Worm (Caenorhabditis elegans) whole organism, L4 larva: ENCODE results near the gene lron-2.

ENCODE experiments used
- F10B5.3 ChIP-seq: sonication (generic microtip); optimal IDR thresholded peaks from 2 replicates; lab custom pipeline; 2016; ENCODE audit warnings: mild to moderate bottlenecking, missing genetic modification characterization, missing compliant biosample characterization
- R02D3.7 ChIP-seq: fragments of 150-350 bp; sonication (generic microtip); optimal IDR thresholded peaks from 3 replicates; lab custom pipeline; 2014; ENCODE audit warnings: missing biosample characterization, missing genetic modification characterization
- T20F7.1 ChIP-seq: fragments of 200-800 bp; sonication (Bioruptor generic); optimal IDR thresholded peaks from 2 replicates; lab custom pipeline; 2018; ENCODE audit warnings: mild to moderate bottlenecking, missing genetic modification characterization, missing compliant biosample characterization
- aly-2 ChIP-seq: sonication (generic microtip); optimal IDR thresholded peaks from 2 replicates; lab custom pipeline; 2018; ENCODE audit warnings: missing biosample characterization, missing genetic modification characterization
- ceh-28 ChIP-seq: fragments of 150-350 bp; optimal IDR thresholded peaks from 2 replicates; lab custom pipeline; 2014; ENCODE audit warnings: missing biosample characterization, missing genetic modification reagents, missing genetic modification characterization
- ceh-62 ChIP-seq: sonication (generic microtip); optimal IDR thresholded peaks from 2 replicates; lab custom pipeline; 2017; ENCODE audit warnings: missing biosample characterization, missing genetic modification characterization
- dmd-6 ChIP-seq: fragments of 200-800 bp; sonication (Bioruptor generic); IDR thresholded peaks from 2 replicates; pipeline ENCODE4 v1.3.6; 2022; ENCODE audit warnings: missing genetic modification reagents, missing genetic modification characterization, missing compliant biosample characterization
- dpl-1 ChIP-seq: fragments of 150-350 bp; optimal IDR thresholded peaks from 2 replicates; lab custom pipeline; 2014; ENCODE audit warnings: missing biosample characterization, missing genetic modification reagents, missing genetic modification characterization
- dve-1 ChIP-seq: sonication (generic microtip); optimal IDR thresholded peaks from 2 replicates; lab custom pipeline; 2017; ENCODE audit warnings: antibody characterized with exemption, mild to moderate bottlenecking, missing genetic modification characterization, missing compliant biosample characterization; ENCODE audit not compliant: insufficient read depth
- egl-43 ChIP-seq: fragments of 200-800 bp; sonication (Bioruptor generic); IDR thresholded peaks from 2 replicates; pipeline ENCODE4 v1.3.6; 2022; ENCODE audit warnings: missing genetic modification reagents, missing genetic modification characterization, missing compliant biosample characterization
- fkh-10 ChIP-seq: fragments of 150-350 bp; optimal IDR thresholded peaks from 2 replicates; lab custom pipeline; 2014; ENCODE audit warnings: missing biosample characterization, missing genetic modification reagents, missing genetic modification characterization
- fos-1 ChIP-seq: fragments of 150-350 bp; optimal IDR thresholded peaks from 2 replicates; lab custom pipeline; 2014; ENCODE audit warnings: missing biosample characterization, missing genetic modification characterization
- gei-8 ChIP-seq: fragments of 200-800 bp; sonication (Bioruptor generic); optimal IDR thresholded peaks from 2 replicates; lab custom pipeline; 2018; ENCODE audit warnings: mild to moderate bottlenecking, missing genetic modification characterization, missing compliant biosample characterization
- mdl-1 ChIP-seq, 2 experiments: fragments of 150-350 bp in 1 of 2; sonication (generic microtip) in 1 of 2; optimal IDR thresholded peaks; 2 replicates each; lab custom pipeline; 2014 to 2017; ENCODE audit warnings: missing biosample characterization in 2 of 2, missing genetic modification characterization in 2 of 2
- mdt-29 ChIP-seq: fragments of 200-800 bp; sonication (Bioruptor generic); IDR thresholded peaks from 2 replicates; pipeline ENCODE4 v1.3.6; 2022; ENCODE audit warnings: missing genetic modification reagents, missing genetic modification characterization, missing compliant biosample characterization
- nhr-10 ChIP-seq: fragments of 150-350 bp; optimal IDR thresholded peaks from 2 replicates; lab custom pipeline; 2014; ENCODE audit warnings: missing biosample characterization, missing genetic modification characterization
- nhr-25 ChIP-seq: sonication (generic microtip); optimal IDR thresholded peaks from 2 replicates; lab custom pipeline; 2017; ENCODE audit warnings: missing genetic modification characterization, mild to moderate bottlenecking, missing compliant biosample characterization, antibody characterized with exemption, moderate library complexity, borderline replicate concordance; ENCODE audit not compliant: insufficient read depth
- nhr-42 ChIP-seq: fragments of 200-800 bp; sonication (Bioruptor generic); IDR thresholded peaks from 2 replicates; pipeline ENCODE4 v1.3.6; 2022; ENCODE audit warnings: missing genetic modification characterization, missing compliant biosample characterization
- nhr-76 ChIP-seq: fragments of 150-350 bp; optimal IDR thresholded peaks from 2 replicates; lab custom pipeline; 2014; ENCODE audit warnings: missing biosample characterization, missing genetic modification characterization
- rbr-2 ChIP-seq: sonication (generic microtip); optimal IDR thresholded peaks from 2 replicates; lab custom pipeline; 2016; ENCODE audit warnings: missing genotype, missing genetic modification characterization, missing compliant biosample characterization
- sdz-12 ChIP-seq: fragments of 200-800 bp; sonication (Bioruptor generic); optimal IDR thresholded peaks from 2 replicates; lab custom pipeline; 2018; ENCODE audit warnings: mild to moderate bottlenecking, missing genetic modification characterization, missing compliant biosample characterization
- spr-1 ChIP-seq: sonication (generic microtip); optimal IDR thresholded peaks from 2 replicates; lab custom pipeline; 2016; ENCODE audit warnings: mild to moderate bottlenecking, missing genetic modification characterization, missing compliant biosample characterization
- tra-1 ChIP-seq: fragments of 200-800 bp; sonication (Bioruptor generic); IDR thresholded peaks from 2 replicates; pipeline ENCODE4 v1.3.6; 2022; ENCODE audit warnings: missing genetic modification reagents, missing genetic modification characterization, missing compliant biosample characterization
- zfp-3 ChIP-seq: fragments of 200-800 bp; sonication (Bioruptor generic); conservative IDR thresholded peaks from 2 replicates; pipeline ENCODE4 v1.3.6; 2022; ENCODE audit warnings: missing genetic modification reagents, missing genetic modification characterization, missing compliant biosample characterization

Gene lron-2

ce11 chrV:9243171-9243996, 44.0 kb downstream of the lron-2 start, which contains the start of gene glo-4 (continued):
- TF ChIP-seq F10B5.3 (no peak), gei-8 (GFP tag; lab: Kevin White, UChicago) (no peak), aly-2 (tag; lab: Kevin White, UChicago) (no peak), T20F7.1 (GFP tag; lab: Kevin White, UChicago) (peak; percentile 70), sdz-12 (GFP tag; lab: Kevin White, UChicago) (no peak), nhr-10 (tag; lab: Kevin White, UChicago) (no peak), zfp-3 (GFP tag; lab: Robert Waterston, UW) (no peak), nhr-25 (tag; lab: Kevin White, UChicago) (no peak), nhr-76 (tag; lab: Kevin White, UChicago) (no peak), R02D3.7 (no peak), ceh-28 (tag; lab: Kevin White, UChicago) (no peak), dpl-1 (GFP tag; lab: Kevin White, UChicago) (peak; percentile 80), ceh-62 (tag; lab: Kevin White, UChicago) (no peak), mdt-29 (GFP tag; lab: Robert Waterston, UW) (no peak), mdl-1 (tag; optimal IDR thresholded peaks at IDR 0.05; lab: Kevin White, UChicago) (no peak), fos-1 (tag; lab: Kevin White, UChicago) (no peak), fkh-10 (peak; percentile 96), tra-1 (GFP tag; lab: Robert Waterston, UW) (no peak), spr-1 (tag; lab: Kevin White, UChicago) (no peak), rbr-2 (tag; lab: Kevin White, UChicago) (peak; percentile 77), nhr-42 (GFP tag; lab: Robert Waterston, UW) (no peak), dve-1 (peak; percentile 76), egl-43 (GFP tag; lab: Robert Waterston, UW) (no peak), dmd-6 (GFP tag; lab: Robert Waterston, UW) (peak; percentile 49)
